Fruit fly (Drosophila melanogaster): ENCODE measurements around the gene CG15005.

Gene CG15005

dm6 chr3L:4228187-4228836, 24.2 kb upstream of the CG15005 start (continued):
- TF ChIP-seq fkh (GFP tag; optimal IDR thresholded peaks at IDR 0.05) (peak; percentile 61), esn (GFP tag; optimal IDR thresholded peaks at IDR 0.05) (peak; percentile 98), vri (GFP tag; optimal IDR thresholded peaks at IDR 0.05) (peak; percentile 88), CG6792 (GFP tag; optimal IDR thresholded peaks at IDR 0.05) (peak; percentile 98), Lpt (GFP tag; optimal IDR thresholded peaks at IDR 0.05) (peak; percentile 97), Blimp-1 (GFP tag; optimal IDR thresholded peaks at IDR 0.05) (peak; percentile 89), CG6276 (GFP tag; optimal IDR thresholded peaks at IDR 0.05) (peak; percentile 99), spab (GFP tag; optimal IDR thresholded peaks at IDR 0.05) (peak; percentile 99), OdsH (GFP tag; optimal IDR thresholded peaks at IDR 0.05) (peak; percentile 98)

dm6 chr3L:4227164-4227563, 23.0 kb upstream of the CG15005 start, which contains the start of gene CG46460:
Gene CG46460 (minus strand): TSS chr3L:4227302.
- TF ChIP-seq CG6792 (GFP tag; optimal IDR thresholded peaks at IDR 0.05) (no peak), Hr38 (GFP tag; optimal IDR thresholded peaks at IDR 0.05) (no peak), achi (GFP tag; optimal IDR thresholded peaks at IDR 0.05) (no peak), Ets21C (GFP tag; optimal IDR thresholded peaks at IDR 0.05) (peak; percentile 26), CG6854 (GFP tag; optimal IDR thresholded peaks at IDR 0.05) (no peak), CG7368 (GFP tag; optimal IDR thresholded peaks at IDR 0.05) (no peak), CG8632 (GFP tag; optimal IDR thresholded peaks at IDR 0.05) (no peak), fkh (GFP tag; optimal IDR thresholded peaks at IDR 0.05) (no peak), CG32006 (GFP tag; optimal IDR thresholded peaks at IDR 0.05) (no peak), acj6 (GFP tag; optimal IDR thresholded peaks at IDR 0.05) (peak; percentile 5), CG16779 (tag; optimal IDR thresholded peaks at IDR 0.05) (peak; percentile 1), CG6808 (GFP tag; optimal IDR thresholded peaks at IDR 0.05) (no peak), CG4318 (GFP tag; optimal IDR thresholded peaks at IDR 0.05) (no peak), CG15336 (GFP tag; IDR thresholded peaks at IDR 0.05) (no peak), fd59A (GFP tag; optimal IDR thresholded peaks at IDR 0.05) (no peak), CG11902 (GFP tag; optimal IDR thresholded peaks at IDR 0.05) (no peak), CG11762 (GFP tag; optimal IDR thresholded peaks at IDR 0.05; ENCODE audit: insufficient read depth) (no peak), CG31627 (GFP tag; optimal IDR thresholded peaks at IDR 0.05) (peak; percentile 39), net (GFP tag; optimal IDR thresholded peaks at IDR 0.05) (no peak), topi (GFP tag; optimal IDR thresholded peaks at IDR 0.05) (peak; percentile 11), CG1621 (tag; optimal IDR thresholded peaks at IDR 0.05) (peak; percentile 94), CG3032 (tag; optimal IDR thresholded peaks at IDR 0.05) (peak; percentile 4), Met (GFP tag; optimal IDR thresholded peaks at IDR 0.05) (peak; percentile 36), CG3919 (GFP tag; optimal IDR thresholded peaks at IDR 0.05) (no peak), Sox14 (GFP tag; optimal IDR thresholded peaks at IDR 0.05) (no peak), Sox102F (GFP tag; optimal IDR thresholded peaks at IDR 0.05) (peak; percentile 26), Gug (GFP tag; IDR thresholded peaks at IDR 0.05) (0 out of 2 replicates have a peak, but pooled peaks have one; percentile 9), Hr39 (GFP tag; optimal IDR thresholded peaks at IDR 0.05) (no peak), esn (GFP tag; optimal IDR thresholded peaks at IDR 0.05) (peak; percentile 20), lz (GFP tag; optimal IDR thresholded peaks at IDR 0.05) (peak; percentile 49), Eip75B (GFP tag; optimal IDR thresholded peaks at IDR 0.05) (peak; percentile 31), dac (GFP tag; optimal IDR thresholded peaks at IDR 0.05) (no peak), CG11294 (GFP tag; IDR thresholded peaks at IDR 0.05) (no peak), Eip78C (GFP tag) (no peak), Smox (GFP tag; optimal IDR thresholded peaks at IDR 0.05) (peak; percentile 8), spab (GFP tag; optimal IDR thresholded peaks at IDR 0.05) (no peak), CG10631 (GFP tag; optimal IDR thresholded peaks at IDR 0.05) (no peak), CG6276 (GFP tag; optimal IDR thresholded peaks at IDR 0.05) (no peak), ss (GFP tag; optimal IDR thresholded peaks at IDR 0.05) (peak in 1 of 2 experiments; percentile 7), Ets96B (tag; optimal IDR thresholded peaks at IDR 0.05) (peak; percentile 25), Blimp-1 (GFP tag; optimal IDR thresholded peaks at IDR 0.05) (peak; percentile 17), svp (GFP tag) (peak; percentile 83), CG9139 (GFP tag; optimal IDR thresholded peaks at IDR 0.05) (peak; percentile 11), CG34406 (GFP tag; optimal IDR thresholded peaks at IDR 0.05) (no peak), CG8119 (GFP tag; IDR thresholded peaks at IDR 0.05) (no peak)

Data from whole organism, prepupa.